Worm (Caenorhabditis elegans) whole organism, L4/young adult: Measurements from ENCODE around the gene sdz-24.

Experiments
- W03F9.2 ChIP-seq: fragments of 150-350 bp; optimal IDR thresholded peaks from 2 replicates; lab custom pipeline; 2014; ENCODE audit warnings: missing biosample characterization, missing genetic modification characterization
- dao-5 ChIP-seq: sonication (generic microtip); optimal IDR thresholded peaks from 2 replicates; lab custom pipeline; 2016; ENCODE audit warnings: missing genotype, missing genetic modification characterization, moderate library complexity, missing compliant biosample characterization
- him-1 ChIP-seq: sonication (generic microtip); optimal IDR thresholded peaks from 2 replicates; lab custom pipeline; 2016; ENCODE audit warnings: missing genotype, missing genetic modification reagents, missing genetic modification characterization, missing compliant biosample characterization

- TF ChIP-seq him-1 (tag; lab: Kevin White, UChicago) (no peak), dao-5 (tag; lab: Kevin White, UChicago) (no peak), W03F9.2 (tag; lab: Kevin White, UChicago) (no peak)
Measured at ce11 chrII:639467-639866, 19.0 kb upstream of the sdz-24 start, which contains the start of gene K07E8.6.
